Fruit fly (Drosophila melanogaster) whole organism, embryonic: ENCODE data around the gene ck.
A peak's percentile ranks its signal among the peaks of the same experiment; 100 is the strongest.

ENCODE experiments used
- ATbp ChIP-seq: fragments of 200-800 bp; sonication (Bioruptor generic); optimal IDR thresholded peaks from 2 replicates; lab custom pipeline; 2017; ENCODE audit warnings: missing biosample characterization, mild to moderate bottlenecking, missing genetic modification characterization, missing genetic modification reagents
- Antp ChIP-seq: fragments of 200-800 bp; sonication (Bioruptor generic); optimal IDR thresholded peaks from 3 replicates; lab custom pipeline; 2016; ENCODE audit warnings: missing biosample characterization, missing genetic modification characterization
- BtbVII ChIP-seq: fragments of 200-800 bp; sonication (Bioruptor generic); optimal IDR thresholded peaks from 3 replicates; lab custom pipeline; 2017; ENCODE audit warnings: missing biosample characterization, mild to moderate bottlenecking, missing genetic modification characterization
- C15 ChIP-seq: fragments of 200-800 bp; sonication (Bioruptor generic); IDR thresholded peaks from 3 replicates; pipeline ENCODE4 v1.3.6; 2022; ENCODE audit warnings: missing biosample characterization, missing genetic modification characterization
- CG10979 ChIP-seq: fragments of 200-800 bp; sonication (Bioruptor generic); optimal IDR thresholded peaks from 2 replicates; lab custom pipeline; 2018; ENCODE audit warnings: missing biosample characterization, mild to moderate bottlenecking, missing genetic modification characterization, moderate library complexity
- CG11093 ChIP-seq: fragments of 200-800 bp; sonication (Bioruptor generic); IDR thresholded peaks from 3 replicates; pipeline ENCODE4 v1.3.6; 2022; ENCODE audit warnings: missing biosample characterization, missing genetic modification characterization
- CG11723 ChIP-seq: fragments of 200-800 bp; sonication (Bioruptor generic); optimal IDR thresholded peaks from 2 replicates; lab custom pipeline; 2017; ENCODE audit warnings: missing biosample characterization, mild to moderate bottlenecking, missing genetic modification characterization
- CG12391 ChIP-seq: fragments of 200-800 bp; sonication (Bioruptor generic); optimal IDR thresholded peaks from 3 replicates; lab custom pipeline; 2018; ENCODE audit warnings: missing biosample characterization, mild to moderate bottlenecking, missing genetic modification characterization, moderate library complexity
- CG12942 ChIP-seq: fragments of 200-800 bp; sonication (Bioruptor generic); optimal IDR thresholded peaks from 3 replicates; lab custom pipeline; 2016; ENCODE audit warnings: missing biosample characterization, missing genetic modification characterization
- CG15269 ChIP-seq: fragments of 200-800 bp; sonication (Bioruptor generic); optimal IDR thresholded peaks from 2 replicates; lab custom pipeline; 2018; ENCODE audit warnings: missing biosample characterization, mild to moderate bottlenecking, missing genetic modification characterization, moderate library complexity
- CG30020 ChIP-seq: fragments of 200-800 bp; optimal IDR thresholded peaks from 2 replicates; lab custom pipeline; 2019; ENCODE audit warnings: missing biosample characterization, mild to moderate bottlenecking, missing genetic modification characterization, moderate library complexity
- CG30403 ChIP-seq: fragments of 200-800 bp; sonication (Bioruptor generic); optimal IDR thresholded peaks from 3 replicates; lab custom pipeline; 2016; ENCODE audit warnings: missing biosample characterization, missing genetic modification characterization
- CG5180 ChIP-seq: fragments of 200-800 bp; sonication (Bioruptor generic); optimal IDR thresholded peaks from 3 replicates; lab custom pipeline; 2017; ENCODE audit warnings: missing biosample characterization, missing genetic modification characterization, mild to moderate bottlenecking, moderate library complexity, missing genetic modification reagents
- CG5953 ChIP-seq: fragments of 200-800 bp; sonication (Bioruptor generic); IDR thresholded peaks from 2 replicates; pipeline ENCODE4 v1.3.6; 2022; ENCODE audit warnings: missing biosample characterization, missing genetic modification characterization
- CG6254 ChIP-seq: fragments of 200-800 bp; sonication (Bioruptor generic); optimal IDR thresholded peaks from 3 replicates; lab custom pipeline; 2017; ENCODE audit warnings: mild to moderate bottlenecking, missing biosample characterization, missing genetic modification reagents, missing genetic modification characterization
- CG6272 ChIP-seq: fragments of 200-800 bp; sonication (Bioruptor generic); IDR thresholded peaks from 2 replicates; pipeline ENCODE4 v1.3.6; 2022; ENCODE audit warnings: missing biosample characterization, missing genetic modification characterization
- CG7928 ChIP-seq: fragments of 200-800 bp; sonication (Bioruptor generic); optimal IDR thresholded peaks from 2 replicates; lab custom pipeline; 2017; ENCODE audit warnings: missing biosample characterization, mild to moderate bottlenecking, missing genetic modification characterization
- CG7987 ChIP-seq: fragments of 200-800 bp; sonication (Bioruptor generic); optimal IDR thresholded peaks from 2 replicates; lab custom pipeline; 2018; ENCODE audit warnings: missing biosample characterization, mild to moderate bottlenecking, missing genetic modification characterization, moderate library complexity
- CG8765 ChIP-seq: fragments of 200-800 bp; sonication (Bioruptor generic); IDR thresholded peaks from 2 replicates; pipeline ENCODE4 v1.3.6; 2022; ENCODE audit warnings: missing biosample characterization, missing genetic modification characterization
- CG9817 ChIP-seq: fragments of 200-800 bp; sonication (Bioruptor generic); optimal IDR thresholded peaks from 2 replicates; lab custom pipeline; 2018; ENCODE audit warnings: missing biosample characterization, mild to moderate bottlenecking, missing genetic modification characterization, moderate library complexity
- D19B ChIP-seq: fragments of 200-800 bp; sonication (Bioruptor generic); optimal IDR thresholded peaks from 2 replicates; lab custom pipeline; 2017; ENCODE audit warnings: missing biosample characterization, mild to moderate bottlenecking, missing genetic modification characterization
- Doc2 ChIP-seq: fragments of 200-800 bp; sonication (Bioruptor generic); IDR thresholded peaks from 2 replicates; pipeline ENCODE4 v1.3.6; 2022; ENCODE audit warnings: missing biosample characterization, missing genetic modification characterization
- HLHmδ ChIP-seq: fragments of 200-800 bp; sonication (Bioruptor generic); optimal IDR thresholded peaks from 2 replicates; lab custom pipeline; 2018; ENCODE audit warnings: missing biosample characterization, mild to moderate bottlenecking, missing genetic modification characterization, moderate library complexity
- Meics ChIP-seq: fragments of 200-800 bp; sonication (Bioruptor generic); optimal IDR thresholded peaks from 2 replicates; lab custom pipeline; 2017; ENCODE audit warnings: missing biosample characterization, mild to moderate bottlenecking, missing genetic modification characterization
- NfI ChIP-seq: fragments of 200-800 bp; sonication (Bioruptor generic); optimal IDR thresholded peaks from 3 replicates; lab custom pipeline; 2018; ENCODE audit warnings: missing biosample characterization, mild to moderate bottlenecking, missing genetic modification characterization, moderate library complexity
- Sin3A ChIP-seq: fragments of >200 bp; optimal IDR thresholded peaks from 2 replicates; lab custom pipeline; 2018
- Sox100B ChIP-seq: fragments of 200-800 bp; sonication (Bioruptor generic); optimal IDR thresholded peaks from 3 replicates; lab custom pipeline; 2018; ENCODE audit warnings: missing biosample characterization, mild to moderate bottlenecking, missing genetic modification characterization
- Xbp1 ChIP-seq: fragments of 200-800 bp; sonication (Bioruptor generic); optimal IDR thresholded peaks from 3 replicates; lab custom pipeline; 2016; ENCODE audit warnings: missing biosample characterization, mild to moderate bottlenecking, missing genetic modification characterization
- YL-1 ChIP-seq: fragments of 200-800 bp; sonication (Bioruptor generic); optimal IDR thresholded peaks from 3 replicates; lab custom pipeline; 2017; ENCODE audit warnings: missing biosample characterization, mild to moderate bottlenecking, missing genetic modification characterization
- ap ChIP-seq: fragments of 200-800 bp; sonication (Bioruptor generic); IDR thresholded peaks from 2 replicates; pipeline ENCODE4 v1.3.6; 2022; ENCODE audit warnings: missing biosample characterization, missing genetic modification characterization
- bbx ChIP-seq: fragments of 200-800 bp; sonication (Bioruptor generic); IDR thresholded peaks from 2 replicates; pipeline ENCODE4 v1.3.6; 2022; ENCODE audit warnings: missing biosample characterization, missing genetic modification characterization; ENCODE audit not compliant: partially characterized antibody
- bowl ChIP-seq: fragments of 200-800 bp; sonication (Bioruptor generic); IDR thresholded peaks from 2 replicates; pipeline ENCODE4 v1.3.6; 2022; ENCODE audit warnings: missing biosample characterization, missing genetic modification characterization
- chn ChIP-seq: fragments of 200-800 bp; sonication (Bioruptor generic); optimal IDR thresholded peaks from 2 replicates; lab custom pipeline; 2016; ENCODE audit warnings: missing biosample characterization, missing genetic modification characterization
- emc ChIP-seq: fragments of 200-800 bp; sonication (Bioruptor generic); optimal IDR thresholded peaks from 2 replicates; lab custom pipeline; 2016; ENCODE audit warnings: missing biosample characterization, missing genetic modification characterization
- ewg ChIP-seq: fragments of 200-800 bp; sonication (Bioruptor generic); optimal IDR thresholded peaks from 3 replicates; lab custom pipeline; 2017; ENCODE audit warnings: mild to moderate bottlenecking, missing biosample characterization, missing genetic modification reagents, missing genetic modification characterization
- eyg ChIP-seq: fragments of 200-800 bp; sonication (Bioruptor generic); optimal IDR thresholded peaks from 3 replicates; lab custom pipeline; 2016; ENCODE audit warnings: missing biosample characterization, missing genetic modification characterization
- gce ChIP-seq: fragments of 200-800 bp; sonication (Bioruptor generic); IDR thresholded peaks from 3 replicates; pipeline ENCODE4 v1.3.6; 2022; ENCODE audit warnings: missing biosample characterization, missing genetic modification characterization
- gcm2 ChIP-seq: fragments of 200-800 bp; sonication (Bioruptor generic); optimal IDR thresholded peaks from 2 replicates; lab custom pipeline; 2016; ENCODE audit warnings: missing biosample characterization, missing genetic modification characterization
- gro ChIP-seq: fragments of 200-800 bp; sonication (Bioruptor generic); optimal IDR thresholded peaks from 2 replicates; lab custom pipeline; 2016; ENCODE audit warnings: missing biosample characterization, missing genetic modification characterization
- gsb-n ChIP-seq: fragments of 200-800 bp; sonication (Bioruptor generic); optimal IDR thresholded peaks from 3 replicates; lab custom pipeline; 2018; ENCODE audit warnings: missing biosample characterization, mild to moderate bottlenecking, missing genetic modification characterization
- ind ChIP-seq: fragments of 200-800 bp; sonication (Bioruptor generic); optimal IDR thresholded peaks from 3 replicates; lab custom pipeline; 2016; ENCODE audit warnings: missing biosample characterization, missing genetic modification characterization
- lov ChIP-seq, 2 experiments: fragments of 200-800 bp in 1 of 2; fragments of >200 bp in 1 of 2; sonication (Bioruptor generic) in 1 of 2; IDR thresholded peaks in 1 of 2; optimal IDR thresholded peaks in 1 of 2; 2 replicates in 1 of 2; 3 replicates in 1 of 2; pipeline versions ENCODE4 v1.3.6 to Lab custom; 2017 to 2022; ENCODE audit warnings: missing biosample characterization in 1 of 2, missing genetic modification characterization in 1 of 2
- luna ChIP-seq: fragments of 200-800 bp; sonication (Bioruptor generic); optimal IDR thresholded peaks from 2 replicates; lab custom pipeline; 2016; ENCODE audit warnings: missing biosample characterization, missing genetic modification characterization
- nom ChIP-seq: fragments of 200-800 bp; sonication (Bioruptor generic); optimal IDR thresholded peaks from 2 replicates; lab custom pipeline; 2017; ENCODE audit warnings: missing biosample characterization, missing genetic modification characterization, mild to moderate bottlenecking, moderate library complexity, missing genetic modification reagents
- pzg ChIP-seq: fragments of 200-800 bp; sonication (Bioruptor generic); optimal IDR thresholded peaks from 3 replicates; lab custom pipeline; 2018; ENCODE audit warnings: missing biosample characterization, mild to moderate bottlenecking, missing genetic modification characterization, moderate library complexity
- sob ChIP-seq: fragments of 200-800 bp; sonication (Bioruptor generic); IDR thresholded peaks from 2 replicates; pipeline ENCODE4 v1.3.6; 2022; ENCODE audit warnings: missing biosample characterization, missing genetic modification characterization
- ssp ChIP-seq: fragments of 200-800 bp; sonication (Bioruptor generic); IDR thresholded peaks from 2 replicates; pipeline ENCODE4 v1.3.6; 2022; ENCODE audit warnings: missing biosample characterization, missing genetic modification characterization
- ttk ChIP-seq: fragments of 200-800 bp; sonication (Bioruptor generic); IDR thresholded peaks from 2 replicates; pipeline ENCODE4 v2.1.2; 2022; ENCODE audit warnings: missing biosample characterization, missing genetic modification characterization
- yki ChIP-seq: fragments of >200 bp; optimal IDR thresholded peaks from 3 replicates; lab custom pipeline; 2018
- zfh1 ChIP-seq: fragments of 200-800 bp; sonication (Bioruptor generic); IDR thresholded peaks from 3 replicates; pipeline ENCODE4 v1.3.6; 2022; ENCODE audit warnings: missing biosample characterization, missing genetic modification characterization

The ck gene

DNA sequence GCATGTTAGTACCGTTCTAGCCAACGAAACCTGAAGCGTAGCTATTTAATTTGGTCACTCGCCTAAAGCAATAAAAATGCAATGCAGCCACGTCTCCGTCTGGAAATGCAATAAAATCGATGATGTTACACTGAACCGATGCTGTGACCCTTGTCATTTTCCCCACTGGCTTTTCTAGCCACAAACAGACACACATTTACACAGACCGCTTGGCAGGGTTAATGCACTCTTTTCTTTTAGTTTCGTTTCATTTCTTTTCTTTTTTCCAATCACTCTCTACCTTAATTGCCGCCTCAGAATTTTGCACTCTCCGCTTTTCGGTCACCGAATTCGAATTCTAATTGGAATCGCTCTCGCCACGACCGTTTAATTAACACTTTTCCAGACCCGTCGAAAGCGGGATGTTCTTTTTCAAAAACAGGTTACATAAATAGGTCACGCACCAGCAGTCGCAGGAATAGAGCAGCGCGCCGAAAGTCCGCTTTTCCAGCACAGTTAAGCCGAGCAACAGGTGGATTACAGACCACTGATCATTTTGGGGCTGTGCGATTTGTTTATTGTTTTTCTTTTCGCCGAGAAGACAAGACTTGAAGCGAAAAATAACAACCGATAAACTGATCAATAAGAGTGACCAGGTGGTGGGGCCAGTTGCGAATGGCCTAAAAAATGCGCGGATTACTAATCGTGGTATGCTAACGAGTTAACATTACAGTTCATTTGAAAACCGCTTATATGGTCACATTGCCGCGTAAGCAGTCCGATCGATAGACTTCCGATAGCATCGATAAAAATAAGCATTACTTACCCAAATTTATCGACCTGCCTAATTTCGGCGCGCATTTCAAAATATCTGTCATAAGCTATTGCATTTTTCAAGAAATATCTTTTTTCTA lies at the start of gene ck (continued):
- TF ChIP-seq bbx (GFP tag; lab: Robert Waterston, UW) (peak; percentile 88), CG12942 (no peak), D19B (no peak), zfh1 (no peak), Xbp1 (GFP tag; lab: Kevin White, UChicago) (no peak), CG11723 (GFP tag; lab: Kevin White, UChicago) (no peak), CG7987 (GFP tag; lab: Kevin White, UChicago) (no peak), CG8765 (GFP tag; lab: Robert Waterston, UW) (no peak), NfI (GFP tag; lab: Kevin White, UChicago) (no peak), eyg (GFP tag; lab: Kevin White, UChicago) (no peak), sob (GFP tag; lab: Robert Waterston, UW) (no peak), luna (GFP tag; lab: Kevin White, UChicago) (no peak), ATbp (GFP tag; lab: Kevin White, UChicago) (no peak), CG12391 (tag; lab: Kevin White, UChicago) (peak; percentile 2), gcm2 (no peak), ind (GFP tag; lab: Kevin White, UChicago) (no peak), C15 (GFP tag; lab: Robert Waterston, UW) (no peak), Antp (GFP tag; lab: Kevin White, UChicago) (no peak), yki (lab: Kevin White, UChicago) (no peak), chn (no peak), Doc2 (GFP tag; lab: Robert Waterston, UW) (no peak), CG10979 (tag; lab: Kevin White, UChicago) (no peak), YL-1 (GFP tag; lab: Kevin White, UChicago) (no peak), Sin3A (peak; percentile 64), CG9817 (tag; lab: Kevin White, UChicago) (no peak), HLHmδ (GFP tag; lab: Kevin White, UChicago) (no peak), ttk (no peak), pzg (GFP tag; lab: Kevin White, UChicago) (peak; percentile 93), CG6272 (GFP tag; lab: Robert Waterston, UW) (no peak), gsb-n (tag; lab: Kevin White, UChicago) (peak; percentile 29), ewg (GFP tag; lab: Kevin White, UChicago) (no peak), CG15269 (tag; lab: Kevin White, UChicago) (no peak), CG6254 (GFP tag; lab: Kevin White, UChicago) (no peak), emc (no peak), CG30403 (GFP tag; lab: Kevin White, UChicago) (no peak), nom (GFP tag; lab: Kevin White, UChicago) (no peak), Meics (GFP tag; lab: Kevin White, UChicago) (no peak), CG11093 (GFP tag; lab: Robert Waterston, UW) (no peak), gro (no peak), CG5180 (GFP tag; lab: Kevin White, UChicago) (no peak), Sox100B (no peak), ap (GFP tag; lab: Robert Waterston, UW) (no peak), CG30020 (tag; lab: Kevin White, UChicago) (peak; percentile 22), lov (optimal IDR thresholded peaks at IDR 0.05; lab: Kevin White, UChicago) (no peak), lov (GFP tag; IDR thresholded peaks at IDR 0.05; lab: Robert Waterston, UW) (no peak), CG7928 (no peak), gce (GFP tag; lab: Robert Waterston, UW) (no peak), CG5953 (GFP tag; lab: Robert Waterston, UW) (no peak), ssp (GFP tag; lab: Robert Waterston, UW) (no peak), BtbVII (GFP tag; lab: Kevin White, UChicago) (no peak), bowl (GFP tag; lab: Robert Waterston, UW) (no peak)
